Fruit fly (Drosophila melanogaster): ENCODE results near the gene Edem2.

The Edem2 gene

dm6 chr2L:13219281-13220092, 27.5 kb downstream of the Edem2 start, which contains the start of the genes CG9426 and mRF1:
CG9426 (minus strand) TSS chr2L:13219923.
mRF1 (plus strand) TSS chr2L:13219979.
- peak; percentile 29 for TF ChIP-seq CG17801 (GFP tag; optimal IDR thresholded peaks at IDR 0.05; ENCODE audit: partially characterized antibody)

- TF ChIP-seq CG17801 (GFP tag; optimal IDR thresholded peaks at IDR 0.05; ENCODE audit: partially characterized antibody): peak; percentile 71
Measured at dm6 chr2L:13222225-13222648, 30.2 kb downstream of the Edem2 start, which contains the start of the genes Ski6 and CG16812. Ski6 (minus strand) TSS chr2L:13222429. CG16812 (plus strand) TSS chr2L:13222587.

- TF ChIP-seq CG17801 (GFP tag; optimal IDR thresholded peaks at IDR 0.05; ENCODE audit: partially characterized antibody): no peak
Measured at dm6 chr2L:13225225-13225840, 33.3 kb downstream of the Edem2 start, which contains the start of gene CG15480. CG15480 (minus strand) TSS chr2L:13225275.

- TF ChIP-seq CG17801 (GFP tag; optimal IDR thresholded peaks at IDR 0.05; ENCODE audit: partially characterized antibody): no peak
Measured at dm6 chr2L:13227242-13227641, 35.2 kb downstream of the Edem2 start, which contains the start of gene CG16813. CG16813 (plus strand) TSS chr2L:13227529.

dm6 chr2L:13229388-13229882, 37.4 kb downstream of the Edem2 start, which contains the start of gene CG16815:
CG16815 (plus strand) TSS chr2L:13229832.
- no peak for TF ChIP-seq CG17801 (GFP tag; optimal IDR thresholded peaks at IDR 0.05; ENCODE audit: partially characterized antibody)

- TF ChIP-seq CG17801 (GFP tag; optimal IDR thresholded peaks at IDR 0.05; ENCODE audit: partially characterized antibody): no peak
Measured at dm6 chr2L:13231739-13232138, 39.7 kb downstream of the Edem2 start, which contains the start of gene Prosalpha6T. Prosalpha6T (plus strand) TSS chr2L:13232039.

dm6 chr2L:13234610-13235489, 42.8 kb downstream of the Edem2 start, which contains the start of gene Mabi:
Mabi (minus strand) TSS chr2L:13234660.
- no peak for TF ChIP-seq CG17801 (GFP tag; optimal IDR thresholded peaks at IDR 0.05; ENCODE audit: partially characterized antibody)

- TF ChIP-seq CG17801 (GFP tag; optimal IDR thresholded peaks at IDR 0.05; ENCODE audit: partially characterized antibody): no peak
Measured at dm6 chr2L:13236194-13236593, 44.2 kb downstream of the Edem2 start, which contains the start of gene Jhbp14. Jhbp14 (plus strand) TSS chr2L:13236494.

- TF ChIP-seq CG17801 (GFP tag; optimal IDR thresholded peaks at IDR 0.05; ENCODE audit: partially characterized antibody): no peak
Measured at dm6 chr2L:13239689-13240088, 47.7 kb downstream of the Edem2 start, which contains the start of gene Jhbp13. Jhbp13 (plus strand) TSS chr2L:13239989.

dm6 chr2L:13244759-13245308, 52.8 kb downstream of the Edem2 start:
- TF ChIP-seq CG17801 (GFP tag; optimal IDR thresholded peaks at IDR 0.05; ENCODE audit: partially characterized antibody): no peak

- TF ChIP-seq CG17801 (GFP tag; optimal IDR thresholded peaks at IDR 0.05; ENCODE audit: partially characterized antibody): no peak
Measured at dm6 chr2L:13245855-13246645, 54.0 kb downstream of the Edem2 start, which contains the start of gene CG16820. CG16820 (plus strand) TSS chr2L:13246232.

Measured in ovary, adult (tissue).